Comparison of ENCODE assay signal across 2 worm cellular contexts in the genomic region with DNA sequence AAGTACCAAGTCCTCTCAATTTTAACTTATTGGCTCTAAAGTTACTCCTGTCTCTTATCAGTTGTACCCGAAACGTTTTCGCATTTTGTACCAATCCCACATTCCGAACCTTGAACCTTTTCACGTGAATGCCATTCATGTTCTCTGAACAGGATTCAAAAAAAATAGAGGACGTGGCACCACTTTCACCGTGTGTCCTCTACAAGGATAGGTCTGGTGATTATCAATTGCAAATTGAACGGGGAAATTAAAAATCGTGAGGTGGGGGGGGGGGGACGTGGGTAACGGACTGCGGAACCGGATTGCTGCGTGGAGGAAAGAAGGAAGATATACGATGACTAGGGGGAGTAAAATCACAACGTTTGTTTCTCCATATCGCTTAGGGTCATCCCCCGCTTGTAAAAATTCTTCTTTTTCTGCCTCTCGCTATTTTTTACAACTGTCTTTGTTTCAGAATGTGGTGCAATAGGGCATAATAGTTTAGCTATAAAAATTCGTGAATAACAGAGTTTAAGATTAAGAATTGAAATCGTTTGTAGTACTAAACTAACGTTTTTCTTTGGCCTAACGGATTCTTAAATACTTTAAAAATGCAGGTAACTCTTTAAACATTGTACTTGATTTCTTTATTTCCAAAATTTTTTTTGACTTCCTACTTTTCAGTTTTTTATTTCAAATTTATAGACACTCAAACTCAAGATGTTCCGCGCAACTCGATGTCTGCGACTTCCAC.
TF ChIP-seq lines count a peak whose summit lies in the region.

Gene alh-13 (plus strand): TSS at position 683 of the 733 bp plus-strand sequence.

TF ChIP-seq in whole organism, L2 larva, 48 proteins besides CTCF, POLR2A, EP300 and RAD21 (continued from another document):
- TF ChIP-seq elt-3 (tag; optimal IDR thresholded peaks at IDR 0.05; lab: Kevin White, UChicago) (no peak), nhr-21 (tag; optimal IDR thresholded peaks at IDR 0.05; lab: Kevin White, UChicago) (peak; percentile 62)
TF ChIP-seq in whole organism, L2 larva: peak in this region for 4.

TF ChIP-seq in whole organism, L4 larva, 104 proteins besides CTCF, POLR2A, EP300 and RAD21 (continued from another document):
- no peak for TF ChIP-seq madf-9 (GFP tag; conservative IDR thresholded peaks at IDR 0.05; lab: Robert Waterston, UW)
- TF ChIP-seq zip-11 (GFP tag; IDR thresholded peaks at IDR 0.05; lab: Robert Waterston, UW), result no peak
- TF ChIP-seq T20F7.1 (GFP tag; optimal IDR thresholded peaks at IDR 0.05; lab: Kevin White, UChicago), result no peak
- no peak for TF ChIP-seq ama-1 (optimal IDR thresholded peaks at IDR 0.05; lab: Kevin White, UChicago)
- TF ChIP-seq nhr-77 (tag; optimal IDR thresholded peaks at IDR 0.05; lab: Kevin White, UChicago), result no peak
- no peak for TF ChIP-seq ceh-62 (tag; optimal IDR thresholded peaks at IDR 0.05; lab: Kevin White, UChicago)
- TF ChIP-seq lin-13 (GFP tag; optimal IDR thresholded peaks at IDR 0.05; lab: Kevin White, UChicago), result no peak
- TF ChIP-seq ztf-11 (tag; optimal IDR thresholded peaks at IDR 0.05; lab: Kevin White, UChicago), result no peak
- no peak for TF ChIP-seq cey-2 (tag; optimal IDR thresholded peaks at IDR 0.05; lab: Kevin White, UChicago; ENCODE audit: borderline replicate concordance, insufficient read depth)
- TF ChIP-seq mdl-1 (tag; optimal IDR thresholded peaks at IDR 0.05; lab: Kevin White, UChicago), result peak in 1 of 2 experiments; percentile 40
- no peak for TF ChIP-seq ceh-28 (tag; optimal IDR thresholded peaks at IDR 0.05; lab: Kevin White, UChicago)
- TF ChIP-seq zfp-2 (tag; optimal IDR thresholded peaks at IDR 0.05; lab: Kevin White, UChicago), result no peak
- TF ChIP-seq daf-12 (tag; optimal IDR thresholded peaks at IDR 0.05; lab: Kevin White, UChicago), result no peak
- TF ChIP-seq sdz-12 (GFP tag; optimal IDR thresholded peaks at IDR 0.05; lab: Kevin White, UChicago), result no peak
- no peak for TF ChIP-seq jun-1 (tag; optimal IDR thresholded peaks at IDR 0.05; lab: Kevin White, UChicago)
- TF ChIP-seq dmd-6 (GFP tag; IDR thresholded peaks at IDR 0.05; lab: Robert Waterston, UW), result peak; percentile 43
- no peak for TF ChIP-seq F37D6.2 (tag; optimal IDR thresholded peaks at IDR 0.05; lab: Kevin White, UChicago)
- no peak for TF ChIP-seq F44E2.7 (GFP tag; IDR thresholded peaks at IDR 0.05; lab: Robert Waterston, UW)
- no peak for TF ChIP-seq ZK546.5 (tag; optimal IDR thresholded peaks at IDR 0.05; lab: Kevin White, UChicago)
- TF ChIP-seq nhr-10 (tag; optimal IDR thresholded peaks at IDR 0.05; lab: Kevin White, UChicago), result no peak
- peak; percentile 76 for TF ChIP-seq hlh-11 (tag; optimal IDR thresholded peaks at IDR 0.05; lab: Kevin White, UChicago)
- TF ChIP-seq mxl-3 (GFP tag; optimal IDR thresholded peaks at IDR 0.05; lab: Kevin White, UChicago), result peak; percentile 77
- no peak for TF ChIP-seq daf-8 (GFP tag; IDR thresholded peaks at IDR 0.05; lab: Robert Waterston, UW)
- TF ChIP-seq lir-3 (tag; optimal IDR thresholded peaks at IDR 0.05; lab: Kevin White, UChicago), result no peak
- no peak for TF ChIP-seq Y48G9A.11 (GFP tag; IDR thresholded peaks at IDR 0.05; lab: Robert Waterston, UW)
- no peak for TF ChIP-seq nhr-42 (GFP tag; IDR thresholded peaks at IDR 0.05; lab: Robert Waterston, UW)
- TF ChIP-seq dmd-8 (GFP tag; IDR thresholded peaks at IDR 0.05; lab: Robert Waterston, UW), result no peak
- TF ChIP-seq tag-97 (GFP tag; IDR thresholded peaks at IDR 0.05; lab: Robert Waterston, UW), result no peak
- TF ChIP-seq nhr-102 (tag; optimal IDR thresholded peaks at IDR 0.05; lab: Kevin White, UChicago), result no peak
- no peak for TF ChIP-seq nhr-111 (GFP tag; optimal IDR thresholded peaks at IDR 0.05; lab: Kevin White, UChicago)
- no peak for TF ChIP-seq nhr-11 (tag; optimal IDR thresholded peaks at IDR 0.05; lab: Kevin White, UChicago)
- TF ChIP-seq lsy-2 (tag; optimal IDR thresholded peaks at IDR 0.05; lab: Kevin White, UChicago), result no peak
- TF ChIP-seq nhr-237 (tag; optimal IDR thresholded peaks at IDR 0.05; lab: Kevin White, UChicago), result no peak
- no peak for TF ChIP-seq set-16 (GFP tag; IDR thresholded peaks at IDR 0.05; lab: Robert Waterston, UW)
- TF ChIP-seq ztf-7 (tag; optimal IDR thresholded peaks at IDR 0.05; lab: Kevin White, UChicago), result no peak
- TF ChIP-seq aly-2 (tag; optimal IDR thresholded peaks at IDR 0.05; lab: Kevin White, UChicago), result no peak
- no peak for TF ChIP-seq mep-1 (tag; optimal IDR thresholded peaks at IDR 0.05; lab: Kevin White, UChicago)
- no peak for TF ChIP-seq zfp-3 (GFP tag; conservative IDR thresholded peaks at IDR 0.05; lab: Robert Waterston, UW)
- no peak for TF ChIP-seq madf-5 (GFP tag; IDR thresholded peaks at IDR 0.05; lab: Robert Waterston, UW)
- TF ChIP-seq ceh-44 (GFP tag; IDR thresholded peaks at IDR 0.05; lab: Robert Waterston, UW), result no peak
- TF ChIP-seq nhr-28 (tag; optimal IDR thresholded peaks at IDR 0.05; lab: Kevin White, UChicago), result peak; percentile 64
- no peak for TF ChIP-seq saeg-2 (GFP tag; IDR thresholded peaks at IDR 0.05; lab: Robert Waterston, UW)
- TF ChIP-seq ceh-20 (GFP tag; IDR thresholded peaks at IDR 0.05; lab: Robert Waterston, UW), result no peak
- TF ChIP-seq ceh-32 (tag; optimal IDR thresholded peaks at IDR 0.05; lab: Kevin White, UChicago; ENCODE audit: poor library complexity), result no peak
- peak; percentile 42 for TF ChIP-seq dve-1 (tag; optimal IDR thresholded peaks at IDR 0.05; lab: Kevin White, UChicago; ENCODE audit: insufficient read depth)
- TF ChIP-seq F26F4.8 (GFP tag; conservative IDR thresholded peaks at IDR 0.05; lab: Robert Waterston, UW), result no peak
- no peak for TF ChIP-seq duxl-1 (tag; optimal IDR thresholded peaks at IDR 0.05; lab: Kevin White, UChicago; ENCODE audit: poor library complexity)
- no peak for TF ChIP-seq nhr-41 (GFP tag; IDR thresholded peaks at IDR 0.05; lab: Robert Waterston, UW)
- TF ChIP-seq daf-16 (GFP tag; optimal IDR thresholded peaks at IDR 0.05; lab: Kevin White, UChicago), result no peak
- TF ChIP-seq daf-16 (tag; optimal IDR thresholded peaks at IDR 0.05; lab: Kevin White, UChicago), result no peak
